Worm (Caenorhabditis elegans) whole organism, L4 larva: ENCODE results near the gene D1086.17.
A peak's percentile ranks its signal among the peaks of the same experiment; 100 is the strongest.

Experiments used
- D1046.2 ChIP-seq: fragments of 200-800 bp; sonication (Bioruptor generic); IDR thresholded peaks from 2 replicates; pipeline ENCODE4 v1.3.6; 2022; ENCODE audit warnings: missing genetic modification characterization, missing compliant biosample characterization
- F37D6.2 ChIP-seq: sonication (generic microtip); optimal IDR thresholded peaks from 2 replicates; lab custom pipeline; 2016; ENCODE audit warnings: mild to moderate bottlenecking, missing genetic modification characterization, missing compliant biosample characterization
- F49E8.2 ChIP-seq: sonication (generic microtip); optimal IDR thresholded peaks from 2 replicates; lab custom pipeline; 2016; ENCODE audit warnings: missing compliant biosample characterization, mild to moderate bottlenecking, missing genetic modification characterization, borderline replicate concordance
- R02D3.7 ChIP-seq: fragments of 150-350 bp; sonication (generic microtip); optimal IDR thresholded peaks from 3 replicates; lab custom pipeline; 2014; ENCODE audit warnings: missing biosample characterization, missing genetic modification characterization
- Y75B8A.6 ChIP-seq: fragments of 200-800 bp; sonication (Bioruptor generic); IDR thresholded peaks from 2 replicates; pipeline ENCODE4 v1.3.6; 2022; ENCODE audit warnings: missing genetic modification reagents, missing genetic modification characterization, missing compliant biosample characterization
- ZK337.2 ChIP-seq: fragments of 200-800 bp; sonication (Bioruptor generic); IDR thresholded peaks from 2 replicates; pipeline ENCODE4 v1.3.6; 2022; ENCODE audit warnings: missing genetic modification reagents, missing genetic modification characterization, missing compliant biosample characterization
- aha-1 ChIP-seq: fragments of 150-350 bp; peaks from one replicate; lab custom pipeline; 2014; ENCODE audit warnings: missing biosample characterization, missing genetic modification characterization
- attf-4 ChIP-seq: sonication (generic microtip); optimal IDR thresholded peaks from 3 replicates; lab custom pipeline; 2017; ENCODE audit warnings: missing biosample characterization, missing genetic modification characterization
- ceh-28 ChIP-seq: fragments of 150-350 bp; optimal IDR thresholded peaks from 2 replicates; lab custom pipeline; 2014; ENCODE audit warnings: missing biosample characterization, missing genetic modification reagents, missing genetic modification characterization
- daf-12 ChIP-seq: fragments of 150-350 bp; optimal IDR thresholded peaks from 2 replicates; lab custom pipeline; 2014; ENCODE audit warnings: missing biosample characterization, missing genetic modification reagents, missing genetic modification characterization
- daf-16 ChIP-seq, 3 experiments: sonication (generic microtip); optimal IDR thresholded peaks; 2 replicates each; lab custom pipeline; 2016 to 2017; ENCODE audit warnings: missing genetic modification characterization in 3 of 3, missing genetic modification reagents in 3 of 3, mild to moderate bottlenecking in 2 of 3, missing compliant biosample characterization in 2 of 3, missing biosample characterization in 1 of 3, moderate library complexity in 1 of 3
- dpl-1 ChIP-seq: fragments of 150-350 bp; optimal IDR thresholded peaks from 2 replicates; lab custom pipeline; 2014; ENCODE audit warnings: missing biosample characterization, missing genetic modification reagents, missing genetic modification characterization
- fkh-10 ChIP-seq: fragments of 150-350 bp; optimal IDR thresholded peaks from 2 replicates; lab custom pipeline; 2014; ENCODE audit warnings: missing biosample characterization, missing genetic modification reagents, missing genetic modification characterization
- gei-8 ChIP-seq: fragments of 200-800 bp; sonication (Bioruptor generic); optimal IDR thresholded peaks from 2 replicates; lab custom pipeline; 2018; ENCODE audit warnings: mild to moderate bottlenecking, missing genetic modification characterization, missing compliant biosample characterization
- hif-1 ChIP-seq, 2 experiments: sonication (generic microtip); optimal IDR thresholded peaks; 2 replicates each; lab custom pipeline; 2016 to 2017; ENCODE audit warnings: missing compliant biosample characterization in 2 of 2, missing genetic modification characterization in 2 of 2, missing genetic modification reagents in 2 of 2, missing genotype in 2 of 2, mild to moderate bottlenecking in 1 of 2
- hlh-11 ChIP-seq: fragments of 200-800 bp; sonication (Bioruptor generic); optimal IDR thresholded peaks from 2 replicates; lab custom pipeline; 2018; ENCODE audit warnings: mild to moderate bottlenecking, missing genetic modification characterization, missing compliant biosample characterization
- lin-13 ChIP-seq: fragments of 150-350 bp; optimal IDR thresholded peaks from 2 replicates; lab custom pipeline; 2014; ENCODE audit warnings: missing biosample characterization, missing genetic modification reagents, missing genetic modification characterization
- lin-38 ChIP-seq: fragments of 200-800 bp; sonication (Bioruptor generic); IDR thresholded peaks from 2 replicates; pipeline ENCODE4 v1.3.6; 2022; ENCODE audit warnings: missing genetic modification reagents, missing genetic modification characterization, missing compliant biosample characterization
- lin-39 ChIP-seq: fragments of 150-350 bp; optimal IDR thresholded peaks from 2 replicates; lab custom pipeline; 2014; ENCODE audit warnings: missing biosample characterization, missing genetic modification reagents, missing genetic modification characterization
- mdl-1 ChIP-seq, 2 experiments: fragments of 150-350 bp in 1 of 2; sonication (generic microtip) in 1 of 2; optimal IDR thresholded peaks; 2 replicates each; lab custom pipeline; 2014 to 2017; ENCODE audit warnings: missing biosample characterization in 2 of 2, missing genetic modification characterization in 2 of 2
- mxl-3 ChIP-seq: fragments of 200-800 bp; sonication (Bioruptor generic); optimal IDR thresholded peaks from 2 replicates; lab custom pipeline; 2018; ENCODE audit warnings: mild to moderate bottlenecking, missing genetic modification characterization, missing compliant biosample characterization
- nhr-10 ChIP-seq: fragments of 150-350 bp; optimal IDR thresholded peaks from 2 replicates; lab custom pipeline; 2014; ENCODE audit warnings: missing biosample characterization, missing genetic modification characterization
- nhr-237 ChIP-seq: sonication (generic microtip); optimal IDR thresholded peaks from 2 replicates; lab custom pipeline; 2017; ENCODE audit warnings: missing biosample characterization, missing genetic modification characterization
- nhr-25 ChIP-seq: sonication (generic microtip); optimal IDR thresholded peaks from 2 replicates; lab custom pipeline; 2017; ENCODE audit warnings: missing genetic modification characterization, mild to moderate bottlenecking, missing compliant biosample characterization, antibody characterized with exemption, moderate library complexity, borderline replicate concordance; ENCODE audit not compliant: insufficient read depth
- nhr-28 ChIP-seq: fragments of 150-350 bp; optimal IDR thresholded peaks from 2 replicates; lab custom pipeline; 2014; ENCODE audit warnings: missing biosample characterization, missing genetic modification characterization
- nhr-48 ChIP-seq: sonication (generic microtip); optimal IDR thresholded peaks from 2 replicates; lab custom pipeline; 2016; ENCODE audit warnings: mild to moderate bottlenecking, missing genetic modification characterization, missing compliant biosample characterization
- nhr-77 ChIP-seq: fragments of 150-350 bp; optimal IDR thresholded peaks from 2 replicates; lab custom pipeline; 2014; ENCODE audit warnings: missing biosample characterization, missing genetic modification characterization
- pha-4 ChIP-seq, 2 experiments: fragments of 150-350 bp in 1 of 2; fragments of 200-800 bp in 1 of 2; sonication (Bioruptor generic) in 1 of 2; IDR thresholded peaks in 1 of 2; optimal IDR thresholded peaks in 1 of 2; 2 replicates each; pipeline versions ENCODE4 v1.3.6 to Lab custom; 2014 to 2022; ENCODE audit warnings: missing genetic modification characterization in 2 of 2, missing genetic modification reagents in 2 of 2, missing biosample characterization in 1 of 2, missing compliant biosample characterization in 1 of 2
- pqm-1 ChIP-seq: sonication (generic microtip); optimal IDR thresholded peaks from 2 replicates; lab custom pipeline; 2017; ENCODE audit warnings: missing biosample characterization, missing genetic modification characterization
- rbr-2 ChIP-seq: sonication (generic microtip); optimal IDR thresholded peaks from 2 replicates; lab custom pipeline; 2016; ENCODE audit warnings: missing genotype, missing genetic modification characterization, missing compliant biosample characterization
- set-16 ChIP-seq: fragments of 200-800 bp; sonication (Bioruptor generic); IDR thresholded peaks from 2 replicates; pipeline ENCODE4 v1.3.6; 2022; ENCODE audit warnings: missing genetic modification reagents, missing genetic modification characterization, missing compliant biosample characterization
- spr-3 ChIP-seq: fragments of 200-800 bp; sonication (Bioruptor generic); optimal IDR thresholded peaks from 2 replicates; lab custom pipeline; 2018; ENCODE audit warnings: mild to moderate bottlenecking, missing genetic modification characterization, missing compliant biosample characterization
- unc-130 ChIP-seq: sonication (generic microtip); optimal IDR thresholded peaks from 2 replicates; lab custom pipeline; 2016; ENCODE audit warnings: missing genetic modification reagents, missing genetic modification characterization, missing compliant biosample characterization
- unc-39 ChIP-seq: sonication (generic microtip); optimal IDR thresholded peaks from 2 replicates; lab custom pipeline; 2017; ENCODE audit warnings: missing biosample characterization, missing genetic modification characterization
- unc-62 ChIP-seq, 3 experiments: fragments of 150-350 bp in 1 of 3; sonication (generic microtip); optimal IDR thresholded peaks in 2 of 3; peaks in 1 of 3; 1 replicate in 1 of 3; 2 replicates in 2 of 3; lab custom pipeline; 2014 to 2017; ENCODE audit warnings: missing biosample characterization in 3 of 3, missing genetic modification characterization in 3 of 3, missing genetic modification reagents in 3 of 3, missing genotype in 1 of 3
- zag-1 ChIP-seq: fragments of 150-350 bp; optimal IDR thresholded peaks from 2 replicates; lab custom pipeline; 2014; ENCODE audit warnings: missing biosample characterization, missing genetic modification characterization
- zip-2 ChIP-seq: fragments of 150-350 bp; optimal IDR thresholded peaks from 2 replicates; lab custom pipeline; 2014; ENCODE audit warnings: missing biosample characterization, missing genetic modification characterization

The D1086.17 gene

ce11 chrV:14097358-14097757, 29.7 kb downstream of the D1086.17 start:
- no peak for TF ChIP-seq unc-39 (tag; lab: Kevin White, UChicago)
- TF ChIP-seq daf-12 = no peak
- no peak for TF ChIP-seq zip-2 (tag; lab: Kevin White, UChicago)
- TF ChIP-seq spr-3 = no peak
- TF ChIP-seq unc-62 (GFP tag; optimal IDR thresholded peaks at IDR 0.05 in 1 of 2; lab: Kevin White, UChicago) = peak in 1 of 2 experiments; percentile 45
- TF ChIP-seq unc-62 (tag; optimal IDR thresholded peaks at IDR 0.05; lab: Kevin White, UChicago) = no peak
- TF ChIP-seq nhr-237 (tag; lab: Kevin White, UChicago) = no peak

- TF ChIP-seq hlh-11 (tag; lab: Kevin White, UChicago) (no peak), daf-16 (GFP tag; optimal IDR thresholded peaks at IDR 0.05; lab: Kevin White, UChicago) (peak in 1 of 2 experiments; percentile 94), daf-16 (tag; optimal IDR thresholded peaks at IDR 0.05; lab: Kevin White, UChicago) (no peak), aha-1 (peak; percentile 39)
Measured at ce11 chrV:14098519-14098918, 30.9 kb downstream of the D1086.17 start, which contains the start of the genes D1086.2 and D1086.1. Gene D1086.2 (minus strand): TSS chrV:14098668. Gene D1086.1 (plus strand): TSS chrV:14098858.

- TF ChIP-seq daf-16 (GFP tag; optimal IDR thresholded peaks at IDR 0.05; lab: Kevin White, UChicago) = peak in 1 of 2 experiments; percentile 59
- TF ChIP-seq daf-16 (tag; optimal IDR thresholded peaks at IDR 0.05; lab: Kevin White, UChicago) = no peak
- TF ChIP-seq daf-12 = no peak
- no peak for TF ChIP-seq spr-3
- no peak for TF ChIP-seq hif-1 (tag; optimal IDR thresholded peaks at IDR 0.05; lab: Kevin White, UChicago)
- TF ChIP-seq D1046.2 = no peak
- no peak for TF ChIP-seq lin-38
- no peak for TF ChIP-seq nhr-237 (tag; lab: Kevin White, UChicago)
- TF ChIP-seq ceh-28 = no peak
- peak; percentile 23 for TF ChIP-seq hlh-11 (tag; lab: Kevin White, UChicago)
- TF ChIP-seq lin-39 = no peak
- no peak for TF ChIP-seq pha-4 (GFP tag; IDR thresholded peaks at IDR 0.05; lab: Robert Waterston, UW)
- TF ChIP-seq pha-4 (tag; optimal IDR thresholded peaks at IDR 0.05; lab: Kevin White, UChicago) = no peak
- TF ChIP-seq R02D3.7 (tag; lab: Kevin White, UChicago) = no peak
- no peak for TF ChIP-seq nhr-28 (tag; lab: Kevin White, UChicago)
- no peak for TF ChIP-seq unc-130 (GFP tag; lab: Kevin White, UChicago)
- no peak for TF ChIP-seq gei-8
- TF ChIP-seq, all 104 proteins: peak for 2
Measured at ce11 chrV:14100886-14101285, 33.2 kb downstream of the D1086.17 start, which contains the start of gene D1086.12. Gene D1086.12 (plus strand): TSS chrV:14101186.

- TF ChIP-seq mxl-3 (GFP tag; lab: Kevin White, UChicago) (no peak), dpl-1 (GFP tag; lab: Kevin White, UChicago) (no peak), nhr-28 (tag; lab: Kevin White, UChicago) (no peak), fkh-10 (GFP tag; lab: Kevin White, UChicago) (no peak), F49E8.2 (tag; lab: Kevin White, UChicago) (no peak), ZK337.2 (no peak), lin-13 (no peak), nhr-77 (tag; lab: Kevin White, UChicago) (no peak)
- TF ChIP-seq, all 104 proteins: peak for 0
Measured at ce11 chrV:14103970-14104369, 36.3 kb downstream of the D1086.17 start, which contains the start of gene D1086.9. Gene D1086.9 (plus strand): TSS chrV:14104270.

- no peak for TF ChIP-seq rbr-2 (tag; lab: Kevin White, UChicago)
- no peak for TF ChIP-seq nhr-10
- no peak for TF ChIP-seq pqm-1 (tag; lab: Kevin White, UChicago)
- TF ChIP-seq nhr-25 = no peak
- no peak for TF ChIP-seq F37D6.2 (tag; lab: Kevin White, UChicago)
- TF ChIP-seq Y75B8A.6 (GFP tag; lab: Robert Waterston, UW) = no peak
- TF ChIP-seq mdl-1 (tag; optimal IDR thresholded peaks at IDR 0.05; lab: Kevin White, UChicago) = no peak
- TF ChIP-seq nhr-48 (tag; lab: Kevin White, UChicago) = no peak
- TF ChIP-seq daf-16 (GFP tag; optimal IDR thresholded peaks at IDR 0.05; lab: Kevin White, UChicago) = no peak
- TF ChIP-seq daf-16 (tag; optimal IDR thresholded peaks at IDR 0.05; lab: Kevin White, UChicago) = no peak
- TF ChIP-seq set-16 (GFP tag; lab: Robert Waterston, UW) = no peak
- no peak for TF ChIP-seq gei-8
- TF ChIP-seq zip-2 (tag; lab: Kevin White, UChicago) = no peak
- no peak for TF ChIP-seq zag-1 (tag; lab: Kevin White, UChicago)
- no peak for TF ChIP-seq attf-4 (tag; lab: Kevin White, UChicago)
- TF ChIP-seq, all 104 proteins: peak for 0
Measured at ce11 chrV:14107511-14107910, 39.8 kb downstream of the D1086.17 start, which contains the start of gene H39E23.3. Gene H39E23.3 (plus strand): TSS chrV:14107811.
